Worm (Caenorhabditis elegans): ENCODE measurements around the gene F13A2.3.

DNA sequence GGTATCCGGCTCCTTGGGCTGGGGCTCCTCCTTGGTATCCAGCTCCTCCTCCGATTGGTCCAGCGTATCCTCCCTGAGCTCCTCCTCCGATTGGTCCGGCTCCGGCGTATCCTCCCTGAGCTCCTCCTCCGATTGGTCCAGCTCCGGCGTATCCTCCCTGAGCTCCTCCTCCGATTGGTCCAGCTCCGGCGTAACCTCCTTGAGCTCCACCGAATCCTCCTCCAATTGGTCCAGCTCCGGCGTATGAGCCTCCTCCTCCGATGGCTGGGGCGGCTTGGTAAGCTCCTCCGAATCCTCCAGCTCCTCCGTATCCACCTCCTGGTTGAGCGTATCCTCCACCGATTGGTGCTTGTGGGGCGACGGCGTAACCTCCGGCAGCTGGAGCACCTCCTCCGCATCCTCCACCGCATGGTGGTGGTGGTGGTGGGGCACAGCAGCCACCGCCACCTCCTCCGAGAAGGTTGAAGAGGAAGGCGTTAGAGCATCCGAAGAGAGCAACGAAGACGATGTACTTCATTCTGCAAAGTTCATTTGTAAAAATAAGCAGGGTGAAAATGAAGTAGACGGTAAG, 39.3 kb upstream of the F13A2.3 start, which contains the start of gene Y47D7A.13:
- TF ChIP-seq ama-1 (optimal IDR thresholded peaks at IDR 0.05) (no peak), unc-62 (GFP tag; optimal IDR thresholded peaks at IDR 0.05) (no peak), lin-13 (GFP tag; optimal IDR thresholded peaks at IDR 0.05) (no peak), skn-1 (tag; optimal IDR thresholded peaks at IDR 0.05) (no peak), gmeb-1 (tag; optimal IDR thresholded peaks at IDR 0.05) (no peak), elt-1 (tag; optimal IDR thresholded peaks at IDR 0.05) (no peak)
